Worm (Caenorhabditis elegans): ENCODE results near the gene srj-13.

- TF ChIP-seq F44E2.7 (GFP tag; IDR thresholded peaks at IDR 0.05), result no peak
- TF ChIP-seq F10B5.3 (tag; optimal IDR thresholded peaks at IDR 0.05), result no peak
- no peak for TF ChIP-seq lin-15B (tag; optimal IDR thresholded peaks at IDR 0.05)
- no peak for TF ChIP-seq mep-1 (tag; optimal IDR thresholded peaks at IDR 0.05)
- TF ChIP-seq spr-1 (tag; optimal IDR thresholded peaks at IDR 0.05), result no peak
- TF ChIP-seq mdl-1 (tag; optimal IDR thresholded peaks at IDR 0.05), result no peak
- TF ChIP-seq egl-27 (tag; optimal IDR thresholded peaks at IDR 0.05), result no peak
- no peak for TF ChIP-seq ces-1 (GFP tag; optimal IDR thresholded peaks at IDR 0.05)
- no peak for TF ChIP-seq aly-2 (tag; optimal IDR thresholded peaks at IDR 0.05)
- TF ChIP-seq skn-1 (tag; optimal IDR thresholded peaks at IDR 0.05), result no peak
- TF ChIP-seq pqm-1 (tag; optimal IDR thresholded peaks at IDR 0.05), result no peak
These were observed 34.1 kb downstream of the srj-13 start for ce11 chrV:7436509-7436908.

All from whole organism, L4 larva.